Fruit fly (Drosophila melanogaster): ENCODE results near the gene CG8840.
"Not testable (repeated sequence)": the region's sequence is repeated elsewhere in the genome, so short reads cannot be mapped to it uniquely, and the experiment has no call there.

CG8840 gene

dm6 chr2L:3410260-3410659, at the start of gene CG8840:
TSS of gene CG8840 (plus strand) at chr2L:3410560.
- TF ChIP-seq CG17801 (GFP tag; optimal IDR thresholded peaks at IDR 0.05; ENCODE audit: partially characterized antibody): no peak

DNA sequence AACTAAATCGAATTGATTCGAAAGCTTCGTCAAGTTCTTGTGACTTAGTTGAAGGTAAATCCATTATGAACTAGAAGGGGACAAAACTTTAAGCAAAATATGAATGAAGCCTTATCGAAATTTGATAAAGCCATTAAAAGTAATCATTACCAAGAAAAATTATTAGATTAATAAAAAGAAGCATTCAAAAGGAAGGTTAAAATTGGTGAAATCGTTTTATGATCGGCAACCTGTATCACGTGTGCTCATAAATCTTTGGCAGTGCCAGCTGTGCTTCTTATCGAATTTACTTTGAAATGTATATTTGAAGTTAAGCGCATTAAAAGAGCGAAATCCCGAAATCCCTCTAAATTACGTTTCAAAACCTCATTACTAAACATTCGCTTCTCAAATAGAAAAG, 48.5 kb upstream of the CG8840 start:
- no peak for TF ChIP-seq CG17801 (GFP tag; optimal IDR thresholded peaks at IDR 0.05; ENCODE audit: partially characterized antibody)

- TF ChIP-seq CG17801 (GFP tag; optimal IDR thresholded peaks at IDR 0.05; ENCODE audit: partially characterized antibody): no peak
These were observed 44.2 kb upstream of the CG8840 start for dm6 chr2L:3366043-3366679.

dm6 chr2L:3368425-3368824, 41.9 kb upstream of the CG8840 start:
- TF ChIP-seq CG17801 (GFP tag; optimal IDR thresholded peaks at IDR 0.05; ENCODE audit: partially characterized antibody): no peak

dm6 chr2L:3369083-3369653, 41.2 kb upstream of the CG8840 start:
- TF ChIP-seq CG17801 (GFP tag; optimal IDR thresholded peaks at IDR 0.05; ENCODE audit: partially characterized antibody): no peak

- TF ChIP-seq CG17801 (GFP tag; optimal IDR thresholded peaks at IDR 0.05; ENCODE audit: partially characterized antibody): no peak
These were observed 40.5 kb upstream of the CG8840 start for dm6 chr2L:3369822-3370221.

dm6 chr2L:3370920-3371319, 39.4 kb upstream of the CG8840 start:
- no peak for TF ChIP-seq CG17801 (GFP tag; optimal IDR thresholded peaks at IDR 0.05; ENCODE audit: partially characterized antibody)

DNA sequence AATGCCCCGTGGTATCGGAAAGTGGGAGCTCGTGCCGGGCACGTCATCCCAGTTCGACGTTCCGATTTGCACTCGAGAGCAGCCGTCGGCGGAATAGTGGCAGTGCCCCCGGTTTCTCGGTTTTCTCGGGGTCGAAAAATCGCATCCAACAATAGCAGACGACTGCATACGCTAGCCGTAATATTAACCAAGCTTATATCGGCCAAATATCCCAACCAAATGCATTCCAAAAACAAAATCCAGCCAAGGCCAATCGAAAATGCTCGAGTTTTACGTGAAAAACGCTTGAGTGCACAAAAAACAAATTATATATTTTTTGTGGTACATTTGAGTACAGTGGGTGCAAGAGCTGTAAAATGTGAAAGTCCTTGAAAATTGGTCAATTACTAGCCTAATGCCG, 39.0 kb upstream of the CG8840 start:
- no peak for TF ChIP-seq CG17801 (GFP tag; optimal IDR thresholded peaks at IDR 0.05; ENCODE audit: partially characterized antibody)

dm6 chr2L:3371776-3372383, 38.5 kb upstream of the CG8840 start:
- TF ChIP-seq CG17801 (GFP tag; optimal IDR thresholded peaks at IDR 0.05; ENCODE audit: partially characterized antibody): no peak

dm6 chr2L:3372483-3372929, 37.9 kb upstream of the CG8840 start:
- peak; percentile 26 for TF ChIP-seq CG17801 (GFP tag; optimal IDR thresholded peaks at IDR 0.05; ENCODE audit: partially characterized antibody)

DNA sequence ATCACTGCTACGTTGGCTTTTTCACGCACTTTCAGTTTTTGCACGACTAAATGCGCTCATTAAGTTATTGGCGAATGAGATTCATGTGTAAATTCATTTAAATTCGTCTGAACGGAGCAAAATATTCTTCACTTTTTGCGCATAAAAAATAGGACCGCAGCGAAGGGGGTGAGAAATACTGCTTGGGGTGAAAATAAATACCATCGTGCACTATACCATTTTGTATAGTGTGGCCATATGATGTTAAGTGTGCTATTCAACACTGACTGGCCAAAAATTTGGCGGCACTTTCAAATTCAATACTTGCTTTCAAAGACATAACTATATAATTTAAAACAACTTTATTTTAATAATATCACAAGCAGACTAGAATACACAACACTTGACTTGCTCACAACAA, 37.1 kb upstream of the CG8840 start, which contains the start of gene GramD1B:
GramD1B (minus strand) TSS at position 131 of the 400 bp plus-strand sequence.
- peak; percentile 43 for TF ChIP-seq CG17801 (GFP tag; optimal IDR thresholded peaks at IDR 0.05; ENCODE audit: partially characterized antibody)

- TF ChIP-seq CG17801 (GFP tag; optimal IDR thresholded peaks at IDR 0.05; ENCODE audit: partially characterized antibody): no peak
These were observed 34.7 kb upstream of the CG8840 start, which contains the start of gene CG15412 for dm6 chr2L:3375611-3376010. TSS of gene CG15412 (minus strand) at chr2L:3375711.

DNA sequence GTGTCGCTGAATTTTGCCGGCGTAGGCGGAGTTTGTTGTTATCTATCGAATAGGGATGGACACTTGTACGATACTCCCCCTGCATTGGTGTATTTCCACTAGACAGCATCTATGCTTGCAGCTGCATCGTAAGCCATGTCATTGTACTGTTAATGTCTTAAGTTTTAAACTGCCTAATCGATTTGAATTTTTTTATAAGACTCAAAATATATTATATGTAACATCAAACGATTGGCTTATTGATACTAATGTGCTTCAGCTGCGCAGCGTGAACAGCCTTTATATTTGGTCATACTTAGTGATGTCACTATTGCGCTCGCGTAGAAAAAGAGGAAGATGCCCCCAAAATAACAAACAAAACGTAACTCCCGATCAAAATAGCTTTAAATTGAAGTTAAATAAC, 33.7 kb upstream of the CG8840 start, which contains the start of the genes CG9662 and Ptpa:
CG9662 (minus strand) TSS at position 54 of the 403 bp plus-strand sequence.
Ptpa (plus strand) TSS at position 319 of the 403 bp plus-strand sequence.
- TF ChIP-seq CG17801 (GFP tag; optimal IDR thresholded peaks at IDR 0.05; ENCODE audit: partially characterized antibody): no peak

dm6 chr2L:3387643-3388042, 22.7 kb upstream of the CG8840 start, which contains the start of gene Sfp23F:
TSS of gene Sfp23F (minus strand) at chr2L:3387743.
- TF ChIP-seq CG17801 (GFP tag; optimal IDR thresholded peaks at IDR 0.05; ENCODE audit: partially characterized antibody): no peak

DNA sequence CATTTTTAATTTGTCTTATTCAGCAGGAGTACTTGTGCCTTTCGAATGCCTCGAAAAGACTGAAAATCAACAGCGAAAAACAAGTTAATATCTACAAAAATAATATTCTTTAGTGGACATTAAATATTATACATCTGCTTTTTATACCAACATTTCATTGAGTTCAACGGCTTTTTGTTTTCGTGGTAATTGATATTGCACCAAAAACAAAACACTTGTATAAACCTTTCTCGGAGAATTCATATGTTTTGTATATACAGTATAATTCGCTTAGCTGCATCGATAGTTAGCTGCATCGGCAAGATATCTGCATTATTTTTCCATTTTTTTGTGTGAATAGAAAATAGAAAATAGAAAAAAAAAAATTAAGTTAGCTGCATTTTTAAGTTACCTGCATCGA, 22.0 kb upstream of the CG8840 start, which contains the start of gene CG42460:
CG42460 (minus strand) TSS at position 101 of the 400 bp plus-strand sequence.
- TF ChIP-seq CG17801 (GFP tag; optimal IDR thresholded peaks at IDR 0.05; ENCODE audit: partially characterized antibody): not testable (repeated sequence)

- TF ChIP-seq CG17801 (GFP tag; optimal IDR thresholded peaks at IDR 0.05; ENCODE audit: partially characterized antibody): no peak
These were observed 12.7 kb upstream of the CG8840 start, which contains the start of gene CG34175 for dm6 chr2L:3397594-3398073. TSS of gene CG34175 (plus strand) at chr2L:3398023.
